Worm (Caenorhabditis elegans): ENCODE measurements around the gene F45F2.11.
A peak's percentile ranks its signal among the peaks of the same experiment; 100 is the strongest.
"Not testable (repeated sequence)": the region's sequence is repeated elsewhere in the genome, so short reads cannot be mapped to it uniquely, and the experiment has no call there.

F45F2.11 gene

ce11 chrV:8548989-8549388, 28.3 kb upstream of the F45F2.11 start, which contains the start of gene stdh-4:
TSS of gene stdh-4 (plus strand) at chrV:8549289.
- TF ChIP-seq nhr-21 (tag; optimal IDR thresholded peaks at IDR 0.05) (no peak), nhr-11 (tag; optimal IDR thresholded peaks at IDR 0.05) (no peak)

ce11 chrV:8545531-8546224, 25.0 kb upstream of the F45F2.11 start, which contains the start of the genes slc-17.8 and asns-1:
TSS of gene slc-17.8 (minus strand) at chrV:8545581.
TSS of gene asns-1 (plus strand) at chrV:8546174.
- no peak for TF ChIP-seq mdl-1 (tag; optimal IDR thresholded peaks at IDR 0.05)
- no peak for TF ChIP-seq nhr-6 (tag; optimal IDR thresholded peaks at IDR 0.05)
- TF ChIP-seq blmp-1 (tag; optimal IDR thresholded peaks at IDR 0.05; ENCODE audit: insufficient read depth): no peak
- TF ChIP-seq sem-4 (tag; optimal IDR thresholded peaks at IDR 0.05): no peak
- TF ChIP-seq unc-55 (GFP tag; optimal IDR thresholded peaks at IDR 0.05): no peak
- TF ChIP-seq ceh-82 (tag; optimal IDR thresholded peaks at IDR 0.05): no peak
- no peak for TF ChIP-seq egl-27 (tag; optimal IDR thresholded peaks at IDR 0.05)
- no peak for TF ChIP-seq crh-2 (tag; optimal IDR thresholded peaks at IDR 0.05)
- no peak for TF ChIP-seq ztf-1 (GFP tag; conservative IDR thresholded peaks at IDR 0.05)
- no peak for TF ChIP-seq nhr-23 (tag; optimal IDR thresholded peaks at IDR 0.05)
- TF ChIP-seq aly-2 (tag; optimal IDR thresholded peaks at IDR 0.05): no peak
- no peak for TF ChIP-seq ztf-11 (tag; optimal IDR thresholded peaks at IDR 0.05)
- TF ChIP-seq gmeb-1 (tag; optimal IDR thresholded peaks at IDR 0.05): no peak

ce11 chrV:8537031-8537430, 16.3 kb upstream of the F45F2.11 start, which contains the start of gene otpl-4:
TSS of gene otpl-4 (plus strand) at chrV:8537331.
- no peak for TF ChIP-seq ztf-11 (tag; optimal IDR thresholded peaks at IDR 0.05)
- TF ChIP-seq unc-39 (tag; optimal IDR thresholded peaks at IDR 0.05): no peak
- TF ChIP-seq ceh-16 (tag; optimal IDR thresholded peaks at IDR 0.05): no peak
- no peak for TF ChIP-seq nhr-25 (tag; optimal IDR thresholded peaks at IDR 0.05)
- TF ChIP-seq nhr-23 (tag; optimal IDR thresholded peaks at IDR 0.05): no peak
- TF ChIP-seq lin-13 (GFP tag; optimal IDR thresholded peaks at IDR 0.05): no peak
- no peak for TF ChIP-seq C34F6.9 (tag; optimal IDR thresholded peaks at IDR 0.05)
- no peak for TF ChIP-seq F13H6.1 (tag; optimal IDR thresholded peaks at IDR 0.05)
- no peak for TF ChIP-seq nhr-10 (tag; optimal IDR thresholded peaks at IDR 0.05)
- TF ChIP-seq unc-55 (GFP tag; optimal IDR thresholded peaks at IDR 0.05): no peak
- TF ChIP-seq mab-5 (tag; optimal IDR thresholded peaks at IDR 0.05): no peak
- TF ChIP-seq fos-1 (tag; optimal IDR thresholded peaks at IDR 0.05): no peak
- TF ChIP-seq nhr-6 (tag; optimal IDR thresholded peaks at IDR 0.05): no peak
- no peak for TF ChIP-seq crh-2 (tag; optimal IDR thresholded peaks at IDR 0.05)
- TF ChIP-seq R02D3.7 (tag; optimal IDR thresholded peaks at IDR 0.05): no peak
- no peak for TF ChIP-seq gmeb-1 (tag; optimal IDR thresholded peaks at IDR 0.05)

- TF ChIP-seq nhr-10 (tag; optimal IDR thresholded peaks at IDR 0.05): no peak
- TF ChIP-seq nhr-12 (tag; optimal IDR thresholded peaks at IDR 0.05): no peak
- TF ChIP-seq mbf-1 (tag; optimal IDR thresholded peaks at IDR 0.05): no peak
- no peak for TF ChIP-seq zag-1 (tag; optimal IDR thresholded peaks at IDR 0.05)
- TF ChIP-seq fos-1 (tag; optimal IDR thresholded peaks at IDR 0.05): no peak
- TF ChIP-seq nhr-6 (tag; optimal IDR thresholded peaks at IDR 0.05): no peak
- TF ChIP-seq unc-62 (GFP tag; optimal IDR thresholded peaks at IDR 0.05): no peak
- no peak for TF ChIP-seq egl-27 (tag; optimal IDR thresholded peaks at IDR 0.05)
- TF ChIP-seq C34F6.9 (tag; optimal IDR thresholded peaks at IDR 0.05): no peak
- TF ChIP-seq sma-9 (GFP tag; optimal IDR thresholded peaks at IDR 0.05): no peak
- TF ChIP-seq sma-9 (tag; optimal IDR thresholded peaks at IDR 0.05): no peak
- TF ChIP-seq elt-1 (tag; optimal IDR thresholded peaks at IDR 0.05): no peak
These were observed 15.5 kb upstream of the F45F2.11 start, which contains the start of gene his-39 for ce11 chrV:8536213-8536612. TSS of gene his-39 (plus strand) at chrV:8536513.

DNA sequence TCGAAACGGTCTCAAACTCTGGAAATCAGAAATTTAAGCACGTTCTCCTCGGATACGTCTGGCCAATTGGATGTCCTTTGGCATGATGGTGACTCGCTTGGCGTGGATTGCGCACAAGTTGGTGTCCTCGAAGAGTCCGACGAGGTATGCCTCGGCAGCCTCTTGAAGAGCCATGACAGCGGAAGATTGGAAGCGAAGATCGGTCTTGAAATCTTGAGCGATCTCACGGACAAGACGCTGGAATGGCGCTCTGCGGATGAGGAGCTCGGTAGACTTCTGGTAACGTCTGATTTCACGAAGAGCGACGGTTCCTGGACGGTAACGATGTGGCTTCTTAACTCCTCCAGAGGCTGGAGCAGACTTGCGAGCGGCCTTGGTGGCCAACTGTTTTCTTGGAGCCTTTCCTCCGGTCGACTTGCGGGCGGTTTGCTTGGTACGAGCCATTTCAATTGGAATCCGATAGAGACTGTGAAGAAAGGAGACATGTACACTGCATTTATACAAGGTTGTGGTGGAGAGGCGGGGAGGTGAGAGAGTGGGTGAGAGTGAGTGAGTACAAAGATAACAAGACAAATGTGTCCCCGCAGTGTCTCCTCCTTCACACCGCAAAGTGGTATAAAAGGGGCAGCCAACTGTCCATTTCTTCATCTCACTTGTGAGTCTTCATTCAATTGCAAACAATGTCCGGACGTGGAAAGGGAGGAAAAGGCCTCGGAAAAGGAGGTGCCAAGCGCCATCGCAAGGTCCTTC, 14.0 kb upstream of the F45F2.11 start, which contains the start of the genes his-6 and his-5:
his-6 (minus strand) TSS at position 444 of the 750 bp plus-strand sequence.
his-5 (plus strand) TSS at position 681 of the 750 bp plus-strand sequence.
- TF ChIP-seq F13H6.1 (tag; optimal IDR thresholded peaks at IDR 0.05): peak; percentile 4
- TF ChIP-seq ceh-16 (tag; optimal IDR thresholded peaks at IDR 0.05): peak; percentile 40
- TF ChIP-seq sma-9 (GFP tag; optimal IDR thresholded peaks at IDR 0.05): peak; percentile 26
- TF ChIP-seq sma-9 (tag; optimal IDR thresholded peaks at IDR 0.05): not testable (repeated sequence)
